Worm (Caenorhabditis elegans) whole organism, late embryonic: ENCODE results near the gene Y45F10B.12.

Experiments used
- F13H6.1 ChIP-seq: sonication (generic microtip); optimal IDR thresholded peaks from 2 replicates; lab custom pipeline; 2016; ENCODE audit warnings: missing genetic modification characterization, missing compliant biosample characterization
- T23F11.4 ChIP-seq: fragments of 200-800 bp; sonication (Bioruptor generic); optimal IDR thresholded peaks from 2 replicates; lab custom pipeline; 2018; ENCODE audit warnings: mild to moderate bottlenecking, missing genetic modification characterization, missing compliant biosample characterization
- ahr-1 ChIP-seq: sonication (generic microtip); optimal IDR thresholded peaks from 2 replicates; lab custom pipeline; 2016; ENCODE audit warnings: missing genetic modification characterization, missing compliant biosample characterization
- ceh-18 ChIP-seq: sonication (generic microtip); optimal IDR thresholded peaks from 2 replicates; lab custom pipeline; 2016; ENCODE audit warnings: missing genetic modification characterization, missing compliant biosample characterization
- ceh-19 ChIP-seq: fragments of 200-800 bp; sonication (Bioruptor generic); optimal IDR thresholded peaks from 2 replicates; lab custom pipeline; 2018; ENCODE audit warnings: mild to moderate bottlenecking, missing genetic modification characterization, missing compliant biosample characterization
- ceh-2 ChIP-seq: sonication (generic microtip); optimal IDR thresholded peaks from 2 replicates; lab custom pipeline; 2016; ENCODE audit warnings: missing genotype, missing genetic modification characterization, missing compliant biosample characterization
- ceh-22 ChIP-seq: sonication (generic microtip); optimal IDR thresholded peaks from 2 replicates; lab custom pipeline; 2017; ENCODE audit warnings: missing biosample characterization, missing genetic modification characterization
- ceh-24 ChIP-seq: sonication (generic microtip); optimal IDR thresholded peaks from 2 replicates; lab custom pipeline; 2016; ENCODE audit warnings: mild to moderate bottlenecking, missing genetic modification characterization, missing compliant biosample characterization
- ceh-30 ChIP-seq: fragments of 150-350 bp; optimal IDR thresholded peaks from 2 replicates; lab custom pipeline; 2014; ENCODE audit warnings: missing biosample characterization, missing genetic modification characterization
- ceh-48 ChIP-seq: sonication (generic microtip); optimal IDR thresholded peaks from 2 replicates; lab custom pipeline; 2016; ENCODE audit warnings: missing genetic modification characterization, inconsistent platforms, missing compliant biosample characterization
- ceh-6 ChIP-seq: fragments of 200-800 bp; sonication (Bioruptor generic); optimal IDR thresholded peaks from 2 replicates; lab custom pipeline; 2018; ENCODE audit warnings: mild to moderate bottlenecking, missing genetic modification characterization, missing compliant biosample characterization
- che-1 ChIP-seq: sonication (generic microtip); optimal IDR thresholded peaks from 2 replicates; lab custom pipeline; 2016; ENCODE audit warnings: mild to moderate bottlenecking, missing genetic modification characterization, missing compliant biosample characterization
- dmd-4 ChIP-seq: sonication (generic microtip); optimal IDR thresholded peaks from 2 replicates; lab custom pipeline; 2016; ENCODE audit warnings: borderline replicate concordance, missing genetic modification characterization, missing compliant biosample characterization
- eyg-1 ChIP-seq: sonication (generic microtip); optimal IDR thresholded peaks from 2 replicates; lab custom pipeline; 2016; ENCODE audit warnings: missing genotype, missing genetic modification characterization, missing compliant biosample characterization
- fkh-6 ChIP-seq: sonication (generic microtip); optimal IDR thresholded peaks from 2 replicates; lab custom pipeline; 2016; ENCODE audit warnings: missing genetic modification characterization, missing compliant biosample characterization
- gmeb-2 ChIP-seq: sonication (generic microtip); optimal IDR thresholded peaks from 2 replicates; lab custom pipeline; 2016; ENCODE audit warnings: missing genetic modification characterization, inconsistent platforms, missing compliant biosample characterization
- hlh-30 ChIP-seq: sonication (generic microtip); optimal IDR thresholded peaks from 2 replicates; lab custom pipeline; 2017; ENCODE audit warnings: antibody characterized with exemption, missing genetic modification characterization, missing compliant biosample characterization; ENCODE audit not compliant: insufficient read depth
- hlh-6 ChIP-seq: sonication (generic microtip); optimal IDR thresholded peaks from 2 replicates; lab custom pipeline; 2016; ENCODE audit warnings: missing genotype, missing genetic modification characterization, missing compliant biosample characterization
- lin-11 ChIP-seq: fragments of 200-800 bp; sonication (Bioruptor generic); optimal IDR thresholded peaks from 2 replicates; lab custom pipeline; 2018; ENCODE audit warnings: mild to moderate bottlenecking, missing genetic modification characterization, missing compliant biosample characterization
- madf-2 ChIP-seq: sonication (generic microtip); optimal IDR thresholded peaks from 2 replicates; lab custom pipeline; 2017; ENCODE audit warnings: missing genetic modification characterization, missing compliant biosample characterization
- mec-3 ChIP-seq: sonication (generic microtip); optimal IDR thresholded peaks from 2 replicates; lab custom pipeline; 2016; ENCODE audit warnings: borderline replicate concordance, missing genetic modification characterization, missing compliant biosample characterization
- nfya-1 ChIP-seq: sonication (generic microtip); optimal IDR thresholded peaks from 2 replicates; lab custom pipeline; 2017; ENCODE audit warnings: missing genetic modification characterization, mild to moderate bottlenecking, missing compliant biosample characterization, antibody characterized with exemption, moderate library complexity
- nhr-11 ChIP-seq: fragments of 150-350 bp; optimal IDR thresholded peaks from 2 replicates; lab custom pipeline; 2014; ENCODE audit warnings: missing biosample characterization, missing genetic modification characterization
- npax-4 ChIP-seq: sonication (generic microtip); optimal IDR thresholded peaks from 2 replicates; lab custom pipeline; 2016; ENCODE audit warnings: missing genetic modification characterization, missing compliant biosample characterization
- odd-2 ChIP-seq: sonication (generic microtip); optimal IDR thresholded peaks from 2 replicates; lab custom pipeline; 2017; ENCODE audit warnings: antibody characterized with exemption, mild to moderate bottlenecking, missing genetic modification characterization, missing compliant biosample characterization
- pag-3 ChIP-seq: sonication (generic microtip); optimal IDR thresholded peaks from 2 replicates; lab custom pipeline; 2016; ENCODE audit warnings: missing compliant biosample characterization, missing genetic modification characterization, borderline replicate concordance
- pat-9 ChIP-seq: fragments of 200-800 bp; sonication (Bioruptor generic); optimal IDR thresholded peaks from 2 replicates; lab custom pipeline; 2018; ENCODE audit warnings: mild to moderate bottlenecking, missing genetic modification characterization, moderate library complexity, missing compliant biosample characterization
- pha-2 ChIP-seq: sonication (generic microtip); optimal IDR thresholded peaks from 2 replicates; lab custom pipeline; 2017; ENCODE audit warnings: mild to moderate bottlenecking, missing genetic modification characterization, missing compliant biosample characterization
- pha-4 ChIP-seq: fragments of 150-350 bp; optimal IDR thresholded peaks from 2 replicates; lab custom pipeline; 2018; ENCODE audit warnings: missing biosample characterization, missing genetic modification reagents, missing genetic modification characterization
- pros-1 ChIP-seq: fragments of 150-350 bp; optimal IDR thresholded peaks from 2 replicates; lab custom pipeline; 2014; ENCODE audit warnings: missing biosample characterization, missing genetic modification reagents, missing genetic modification characterization
- sdc-2 ChIP-seq: sonication (generic microtip); optimal IDR thresholded peaks from 2 replicates; lab custom pipeline; 2016; ENCODE audit warnings: missing genotype, missing genetic modification characterization, missing compliant biosample characterization
- sox-2 ChIP-seq: fragments of 200-800 bp; sonication (Bioruptor generic); IDR thresholded peaks from 2 replicates; pipeline ENCODE4 v1.3.6; 2022; ENCODE audit warnings: missing genetic modification reagents, missing genetic modification characterization, missing compliant biosample characterization
- sox-4 ChIP-seq: sonication (generic microtip); optimal IDR thresholded peaks from 2 replicates; lab custom pipeline; 2017; ENCODE audit warnings: mild to moderate bottlenecking, missing genetic modification characterization, inconsistent platforms, missing compliant biosample characterization
- syd-9 ChIP-seq: sonication (generic microtip); optimal IDR thresholded peaks from 2 replicates; lab custom pipeline; 2016; ENCODE audit warnings: mild to moderate bottlenecking, missing genetic modification characterization, moderate library complexity, missing compliant biosample characterization
- tbx-7 ChIP-seq: sonication (generic microtip); optimal IDR thresholded peaks from 2 replicates; lab custom pipeline; 2016; ENCODE audit warnings: missing genotype, missing genetic modification characterization, missing compliant biosample characterization
- ttx-3 ChIP-seq: sonication (generic microtip); optimal IDR thresholded peaks from 2 replicates; lab custom pipeline; 2016; ENCODE audit warnings: missing genetic modification reagents, missing genetic modification characterization, missing compliant biosample characterization
- unc-3 ChIP-seq, 2 experiments: fragments of 200-800 bp in 1 of 2; sonication (Bioruptor generic) in 1 of 2; sonication (generic microtip) in 1 of 2; conservative IDR thresholded peaks in 1 of 2; optimal IDR thresholded peaks in 1 of 2; 2 replicates each; pipeline versions ENCODE4 v1.3.6 to Lab custom; 2016 to 2022; ENCODE audit warnings: missing compliant biosample characterization in 2 of 2, missing genetic modification characterization in 2 of 2, missing genetic modification reagents in 1 of 2
- unc-42 ChIP-seq: sonication (generic microtip); optimal IDR thresholded peaks from 2 replicates; lab custom pipeline; 2016; ENCODE audit warnings: missing genotype, missing genetic modification characterization, missing compliant biosample characterization
- unc-55 ChIP-seq: sonication (generic microtip); optimal IDR thresholded peaks from 2 replicates; lab custom pipeline; 2017; ENCODE audit warnings: missing biosample characterization, missing genetic modification reagents, missing genetic modification characterization
- zip-5 ChIP-seq: sonication (generic microtip); optimal IDR thresholded peaks from 2 replicates; lab custom pipeline; 2016; ENCODE audit warnings: missing genetic modification characterization, missing compliant biosample characterization

The Y45F10B.12 gene

DNA sequence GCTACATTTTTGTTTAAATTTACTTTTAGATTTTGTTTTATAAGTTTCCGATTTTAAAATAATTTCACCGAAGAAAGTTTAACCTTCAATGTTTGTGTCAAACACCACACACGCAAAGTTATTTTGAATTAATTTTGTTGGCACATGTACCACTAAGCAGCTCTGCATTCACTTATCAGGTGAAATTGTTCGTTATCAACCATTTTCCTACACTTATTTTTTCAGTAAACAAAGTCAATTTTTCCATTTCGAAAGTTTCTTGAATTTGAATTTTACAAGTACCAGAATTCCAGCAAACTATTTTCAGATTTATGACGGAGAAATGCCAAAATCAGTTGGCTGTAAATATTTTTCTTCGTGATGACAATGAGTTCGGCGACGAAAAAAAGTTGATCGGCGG is 31.9 kb downstream of the Y45F10B.12 start, which contains the start of gene C08F11.3:
Gene C08F11.3 (plus strand): TSS at position 301 of the 400 bp plus-strand sequence.
- no peak for TF ChIP-seq mec-3 (tag; lab: Kevin White, UChicago)
- no peak for TF ChIP-seq dmd-4 (tag; lab: Kevin White, UChicago)

DNA sequence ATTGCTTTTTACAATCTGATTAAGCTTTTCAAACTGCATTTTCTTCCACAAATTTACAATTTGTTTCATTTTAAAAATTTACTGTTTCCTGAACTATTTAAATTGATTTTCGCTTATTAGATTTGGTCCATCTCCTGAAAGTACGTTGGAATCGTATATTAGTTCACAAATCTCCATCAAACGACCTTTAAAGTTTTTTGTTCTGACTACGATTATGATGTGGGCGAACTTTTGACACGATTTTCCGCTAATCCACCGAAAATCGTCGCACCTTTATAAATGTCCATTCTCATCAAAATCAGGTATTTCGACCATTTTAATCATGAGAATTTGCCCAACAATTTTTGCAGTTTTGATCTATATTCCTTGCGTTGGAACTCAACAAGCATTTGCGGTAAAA is 36.3 kb downstream of the Y45F10B.12 start, which contains the start of gene C08F11.1:
Gene C08F11.1 (plus strand): TSS at position 301 of the 400 bp plus-strand sequence.
- no peak for TF ChIP-seq npax-4
- TF ChIP-seq tbx-7 = no peak
- TF ChIP-seq madf-2 (tag; lab: Kevin White, UChicago) = no peak
- no peak for TF ChIP-seq unc-3 (GFP tag; conservative IDR thresholded peaks at IDR 0.05; lab: Robert Waterston, UW)
- TF ChIP-seq unc-3 (tag; optimal IDR thresholded peaks at IDR 0.05; lab: Kevin White, UChicago) = no peak
- no peak for TF ChIP-seq ceh-22
- no peak for TF ChIP-seq ceh-30 (tag; lab: Kevin White, UChicago)
- no peak for TF ChIP-seq ceh-19
- TF ChIP-seq odd-2 (tag; lab: Kevin White, UChicago) = no peak
- no peak for TF ChIP-seq gmeb-2 (tag; lab: Kevin White, UChicago)

DNA sequence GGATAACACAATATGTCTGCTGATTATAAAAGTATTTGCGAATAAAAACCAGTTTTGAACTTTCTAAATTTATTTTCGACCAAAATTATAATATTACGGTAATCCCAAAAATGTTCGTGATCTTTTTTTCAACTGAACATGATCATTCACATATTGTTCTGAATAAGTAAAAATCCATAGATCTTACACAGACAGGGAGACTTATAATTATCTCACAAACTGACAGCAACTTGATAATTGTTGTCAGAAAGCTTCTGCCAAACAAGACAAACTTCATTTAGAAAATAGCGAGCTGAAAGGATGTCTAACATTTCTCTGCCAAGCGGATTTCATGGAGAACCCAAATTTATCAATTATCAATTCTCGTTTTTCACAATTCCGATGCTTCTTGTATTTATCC is 39.2 kb downstream of the Y45F10B.12 start, which contains the start of gene sru-21:
Gene sru-21 (plus strand): TSS at position 301 of the 400 bp plus-strand sequence.
- TF ChIP-seq npax-4 (no peak), dmd-4 (tag; lab: Kevin White, UChicago) (no peak), unc-42 (no peak), fkh-6 (no peak), zip-5 (tag; lab: Kevin White, UChicago) (no peak), ceh-6 (GFP tag; lab: Kevin White, UChicago) (no peak), ceh-48 (tag; lab: Kevin White, UChicago) (no peak), pat-9 (tag; lab: Kevin White, UChicago) (no peak), sox-4 (tag; lab: Kevin White, UChicago) (no peak), unc-55 (GFP tag; lab: Kevin White, UChicago) (no peak), ttx-3 (tag; lab: Kevin White, UChicago) (no peak), madf-2 (tag; lab: Kevin White, UChicago) (no peak), pag-3 (tag; lab: Kevin White, UChicago) (no peak), hlh-6 (tag; lab: Kevin White, UChicago) (no peak), sdc-2 (tag; lab: Kevin White, UChicago) (no peak), nfya-1 (tag; lab: Kevin White, UChicago) (no peak), syd-9 (tag; lab: Kevin White, UChicago) (no peak), eyg-1 (no peak), che-1 (tag; lab: Kevin White, UChicago) (no peak)

DNA sequence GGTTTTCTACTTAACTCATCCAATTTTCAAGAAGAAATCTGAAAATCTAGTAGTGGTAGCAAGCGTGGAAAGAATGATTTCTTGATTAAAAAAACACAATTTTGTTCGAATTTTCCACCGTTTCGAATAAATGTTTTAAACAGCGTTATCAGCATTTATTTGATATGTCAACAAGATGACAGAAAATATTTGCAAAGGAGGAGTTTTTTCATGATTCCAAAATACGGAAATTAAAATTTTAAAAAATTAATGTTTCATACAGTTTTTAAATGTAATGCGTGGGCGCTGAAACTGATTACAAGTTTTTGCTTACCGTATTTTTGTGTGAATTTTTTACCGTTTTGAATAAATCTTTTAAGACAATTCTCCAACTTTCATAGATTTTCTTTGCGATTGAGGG is 45.3 kb downstream of the Y45F10B.12 start:
- no peak for TF ChIP-seq T23F11.4
- no peak for TF ChIP-seq ceh-2
- TF ChIP-seq ceh-6 (GFP tag; lab: Kevin White, UChicago) = no peak
- TF ChIP-seq ahr-1 (tag; lab: Kevin White, UChicago) = no peak
- TF ChIP-seq hlh-30 (tag; lab: Kevin White, UChicago) = no peak
- no peak for TF ChIP-seq mec-3 (tag; lab: Kevin White, UChicago)
- TF ChIP-seq nhr-11 = no peak
- no peak for TF ChIP-seq sox-2 (GFP tag; lab: Robert Waterston, UW)

DNA sequence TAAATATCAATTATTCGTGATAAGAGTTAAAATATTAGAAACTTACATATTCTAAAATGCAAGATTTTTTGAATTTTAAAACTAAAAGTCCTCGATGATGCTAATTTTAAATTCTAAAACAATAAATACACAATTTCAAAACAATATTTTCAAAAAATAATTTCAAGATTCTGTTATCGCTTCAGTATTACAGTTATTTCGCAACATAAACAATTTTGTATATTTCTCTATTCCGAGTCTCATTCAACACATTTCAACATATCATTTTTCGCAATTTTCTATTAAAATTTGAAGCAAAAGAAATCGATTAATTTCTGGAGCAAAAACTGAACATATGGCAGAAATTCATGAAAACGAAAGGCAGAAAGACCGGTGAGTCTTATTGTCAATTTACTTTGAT is 45.9 kb downstream of the Y45F10B.12 start, which contains the start of gene fbxa-98:
Gene fbxa-98 (plus strand): TSS at position 243 of the 400 bp plus-strand sequence.
- TF ChIP-seq F13H6.1 (tag; lab: Kevin White, UChicago) = no peak
- TF ChIP-seq zip-5 (tag; lab: Kevin White, UChicago) = no peak
- TF ChIP-seq lin-11 (tag; lab: Kevin White, UChicago) = no peak
- no peak for TF ChIP-seq ceh-18 (tag; lab: Kevin White, UChicago)
- no peak for TF ChIP-seq pros-1
- TF ChIP-seq pha-4 (tag; lab: Kevin White, UChicago) = no peak
- no peak for TF ChIP-seq pha-2 (tag; lab: Kevin White, UChicago)
- TF ChIP-seq gmeb-2 (tag; lab: Kevin White, UChicago) = no peak
- no peak for TF ChIP-seq tbx-7
- TF ChIP-seq ceh-24 (tag; lab: Kevin White, UChicago) = no peak
